Worm (Caenorhabditis elegans) whole organism, late embryonic: ENCODE results near the gene Y37E11AM.4.

Source experiments
- ahr-1 ChIP-seq: sonication (generic microtip); optimal IDR thresholded peaks from 2 replicates; lab custom pipeline; 2016; ENCODE audit warnings: missing genetic modification characterization, missing compliant biosample characterization
- tbx-2 ChIP-seq: sonication (generic microtip); optimal IDR thresholded peaks from 2 replicates; lab custom pipeline; 2016; ENCODE audit warnings: missing genetic modification characterization, missing compliant biosample characterization

DNA sequence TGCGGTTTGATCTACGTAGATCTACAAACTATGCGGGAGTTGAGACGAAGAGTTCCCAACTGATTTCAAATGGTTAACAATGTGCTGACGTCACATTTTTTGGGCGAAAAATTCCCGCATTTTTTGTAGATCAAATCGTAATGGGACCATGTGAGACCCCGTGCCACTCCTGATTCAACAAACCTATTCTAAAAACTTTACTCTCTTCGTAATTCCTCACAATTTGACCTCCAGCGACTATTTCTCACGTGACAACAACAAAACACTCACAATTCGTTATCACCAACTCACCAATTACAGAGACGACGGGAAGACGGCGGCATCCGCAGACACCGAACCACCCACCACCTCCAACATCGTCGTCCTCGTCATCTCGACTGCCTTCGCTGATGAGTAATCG is 21.2 kb upstream of the Y37E11AM.4 start, which contains the start of gene siah-1:
- no peak for TF ChIP-seq tbx-2 (tag; lab: Kevin White, UChicago)
- TF ChIP-seq ahr-1 (tag; lab: Kevin White, UChicago): no peak
